Worm (Caenorhabditis elegans) whole organism, L3 larva: ENCODE data around the gene H40L08.7.

ENCODE experiments used
- elt-3 ChIP-seq, 3 experiments: fragments of 150-350 bp in 1 of 3; sonication (generic microtip) in 2 of 3; optimal IDR thresholded peaks; 2 replicates in 2 of 3; 4 replicates in 1 of 3; lab custom pipeline; 2014 to 2017; ENCODE audit warnings: missing biosample characterization in 3 of 3, missing genetic modification characterization in 3 of 3
- mdl-1 ChIP-seq: fragments of 150-350 bp; optimal IDR thresholded peaks from 2 replicates; lab custom pipeline; 2014; ENCODE audit warnings: missing biosample characterization, missing genetic modification characterization
- nhr-28 ChIP-seq: fragments of 150-350 bp; optimal IDR thresholded peaks from 2 replicates; lab custom pipeline; 2014; ENCODE audit warnings: missing biosample characterization, missing genetic modification characterization

- TF ChIP-seq mdl-1 (tag; lab: Kevin White, UChicago) (no peak), elt-3 (tag; optimal IDR thresholded peaks at IDR 0.05; lab: Kevin White, UChicago) (no peak), nhr-28 (tag; lab: Kevin White, UChicago) (no peak)
These were observed 36.2 kb downstream of the H40L08.7 start for ce11 chrX:15041340-15041739.
